Worm (Caenorhabditis elegans) whole organism, L4/young adult: ENCODE measurements around the gene let-767.

Experiments used
- W03F9.2 ChIP-seq: fragments of 150-350 bp; optimal IDR thresholded peaks from 2 replicates; lab custom pipeline; 2014; ENCODE audit warnings: missing biosample characterization, missing genetic modification characterization
- dao-5 ChIP-seq: sonication (generic microtip); optimal IDR thresholded peaks from 2 replicates; lab custom pipeline; 2016; ENCODE audit warnings: missing genotype, missing genetic modification characterization, moderate library complexity, missing compliant biosample characterization
- him-1 ChIP-seq: sonication (generic microtip); optimal IDR thresholded peaks from 2 replicates; lab custom pipeline; 2016; ENCODE audit warnings: missing genotype, missing genetic modification reagents, missing genetic modification characterization, missing compliant biosample characterization

Gene let-767

ce11 chrIII:6361560-6361959 lies 21.8 kb upstream of the let-767 start:
- no peak for TF ChIP-seq W03F9.2 (tag; lab: Kevin White, UChicago)

ce11 chrIII:6360825-6361224 lies 21.1 kb upstream of the let-767 start:
- TF ChIP-seq dao-5 = no peak
- no peak for TF ChIP-seq W03F9.2 (tag; lab: Kevin White, UChicago)
- TF ChIP-seq him-1 (tag; lab: Kevin White, UChicago) = no peak

- TF ChIP-seq W03F9.2 (tag; lab: Kevin White, UChicago) (no peak), dao-5 (no peak), him-1 (tag; lab: Kevin White, UChicago) (no peak)
Observed at ce11 chrIII:6360114-6360513, 20.3 kb upstream of the let-767 start.

- TF ChIP-seq him-1 (tag; lab: Kevin White, UChicago) = no peak
- TF ChIP-seq W03F9.2 (tag; lab: Kevin White, UChicago) = no peak
- no peak for TF ChIP-seq dao-5
Observed at ce11 chrIII:6359171-6359854, 19.5 kb upstream of the let-767 start.

- TF ChIP-seq W03F9.2 (tag; lab: Kevin White, UChicago) (no peak), dao-5 (no peak), him-1 (tag; lab: Kevin White, UChicago) (no peak)
Observed at ce11 chrIII:6358704-6359103, 18.9 kb upstream of the let-767 start.

- no peak for TF ChIP-seq dao-5
- TF ChIP-seq W03F9.2 (tag; lab: Kevin White, UChicago) = no peak
- TF ChIP-seq him-1 (tag; lab: Kevin White, UChicago) = no peak
Observed at ce11 chrIII:6356764-6357163, 17.0 kb upstream of the let-767 start.

ce11 chrIII:6356007-6356406 lies 16.2 kb upstream of the let-767 start:
- no peak for TF ChIP-seq W03F9.2 (tag; lab: Kevin White, UChicago)
- TF ChIP-seq dao-5 = no peak
- TF ChIP-seq him-1 (tag; lab: Kevin White, UChicago) = no peak

- no peak for TF ChIP-seq W03F9.2 (tag; lab: Kevin White, UChicago)
- TF ChIP-seq him-1 (tag; lab: Kevin White, UChicago) = no peak
- no peak for TF ChIP-seq dao-5
Observed at ce11 chrIII:6355359-6355758, 15.6 kb upstream of the let-767 start.

ce11 chrIII:6353084-6353483 lies 13.3 kb upstream of the let-767 start, which contains the start of gene akap-1:
Gene akap-1 (plus strand): TSS chrIII:6353384.
- TF ChIP-seq him-1 (tag; lab: Kevin White, UChicago) (no peak), W03F9.2 (tag; lab: Kevin White, UChicago) (no peak), dao-5 (no peak)

ce11 chrIII:6352459-6352858 lies 12.7 kb upstream of the let-767 start:
- no peak for TF ChIP-seq W03F9.2 (tag; lab: Kevin White, UChicago)
- TF ChIP-seq dao-5 = no peak
- no peak for TF ChIP-seq him-1 (tag; lab: Kevin White, UChicago)

ce11 chrIII:6351438-6351837 lies 11.7 kb upstream of the let-767 start:
- TF ChIP-seq dao-5 = no peak
- no peak for TF ChIP-seq W03F9.2 (tag; lab: Kevin White, UChicago)
- no peak for TF ChIP-seq him-1 (tag; lab: Kevin White, UChicago)

- TF ChIP-seq W03F9.2 (tag; lab: Kevin White, UChicago) (no peak), dao-5 (no peak), him-1 (tag; lab: Kevin White, UChicago) (no peak)
Observed at ce11 chrIII:6350424-6350823, 10.7 kb upstream of the let-767 start.

- TF ChIP-seq him-1 (tag; lab: Kevin White, UChicago) (peak; percentile 64), W03F9.2 (tag; lab: Kevin White, UChicago) (no peak)
Observed at ce11 chrIII:6348578-6348977, 8.8 kb upstream of the let-767 start.

ce11 chrIII:6345968-6346498 lies 6.3 kb upstream of the let-767 start, which contains the start of the genes trmt-10C.2 and C56G2.22:
Gene trmt-10C.2 (plus strand): TSS chrIII:6346281.
Gene C56G2.22 (plus strand): TSS chrIII:6346448.
- TF ChIP-seq him-1 (tag; lab: Kevin White, UChicago) (no peak), dao-5 (no peak), W03F9.2 (tag; lab: Kevin White, UChicago) (no peak)

ce11 chrIII:6344737-6345136 lies 5.0 kb upstream of the let-767 start:
- TF ChIP-seq W03F9.2 (tag; lab: Kevin White, UChicago) (peak; percentile 90), dao-5 (no peak), him-1 (tag; lab: Kevin White, UChicago) (peak; percentile 74)
